Worm (Caenorhabditis elegans) whole organism, young adult: ENCODE measurements around the gene Y110A2AL.7.

ENCODE experiments used
- B0035.1 ChIP-seq: sonication (generic microtip); optimal IDR thresholded peaks from 2 replicates; lab custom pipeline; 2016; ENCODE audit warnings: missing genetic modification characterization, mild to moderate bottlenecking, missing compliant biosample characterization, missing genotype, missing genetic modification reagents
- B0336.3 ChIP-seq: fragments of 200-800 bp; sonication (Bioruptor generic); IDR thresholded peaks from 2 replicates; pipeline ENCODE4 v1.3.6; 2022; ENCODE audit warnings: missing genetic modification characterization, missing compliant biosample characterization
- F10E7.11 ChIP-seq: sonication (generic microtip); optimal IDR thresholded peaks from 2 replicates; lab custom pipeline; 2017; ENCODE audit warnings: mild to moderate bottlenecking, missing genetic modification characterization, moderate library complexity, missing compliant biosample characterization
- F22D6.2 ChIP-seq: sonication (generic microtip); optimal IDR thresholded peaks from 2 replicates; lab custom pipeline; 2016; ENCODE audit warnings: mild to moderate bottlenecking, missing genetic modification characterization, missing compliant biosample characterization
- F23B12.7 ChIP-seq: sonication (generic microtip); optimal IDR thresholded peaks from 2 replicates; lab custom pipeline; 2017; ENCODE audit warnings: missing genetic modification characterization, mild to moderate bottlenecking, missing compliant biosample characterization, antibody characterized with exemption, moderate library complexity; ENCODE audit not compliant: insufficient read depth
- atf-7 ChIP-seq: sonication (generic microtip); optimal IDR thresholded peaks from 2 replicates; lab custom pipeline; 2017; ENCODE audit warnings: mild to moderate bottlenecking, missing genetic modification characterization, missing compliant biosample characterization
- ccch-3 ChIP-seq: fragments of 200-800 bp; sonication (Bioruptor generic); optimal IDR thresholded peaks from 2 replicates; lab custom pipeline; 2018; ENCODE audit warnings: mild to moderate bottlenecking, missing genetic modification characterization, missing compliant biosample characterization
- cebp-1 ChIP-seq, 2 experiments: fragments of 200-800 bp in 1 of 2; sonication (Bioruptor generic) in 1 of 2; sonication (generic microtip) in 1 of 2; IDR thresholded peaks in 1 of 2; optimal IDR thresholded peaks in 1 of 2; 2 replicates each; pipeline versions ENCODE4 v1.3.6 to Lab custom; 2017 to 2022; ENCODE audit warnings: missing compliant biosample characterization in 2 of 2, missing genetic modification characterization in 2 of 2, mild to moderate bottlenecking in 1 of 2, missing genetic modification reagents in 1 of 2, moderate library complexity in 1 of 2
- ceh-40 ChIP-seq: fragments of 200-800 bp; sonication (Bioruptor generic); IDR thresholded peaks from 2 replicates; pipeline ENCODE4 v1.3.6; 2022; ENCODE audit warnings: missing genetic modification characterization, missing compliant biosample characterization
- chd-7 ChIP-seq: sonication (generic microtip); optimal IDR thresholded peaks from 2 replicates; lab custom pipeline; 2016; ENCODE audit warnings: mild to moderate bottlenecking, missing genetic modification characterization, moderate library complexity, missing compliant biosample characterization
- dox-1 ChIP-seq: fragments of 200-800 bp; sonication (Bioruptor generic); IDR thresholded peaks from 2 replicates; pipeline ENCODE4 v1.3.6; 2022; ENCODE audit warnings: missing genetic modification reagents, missing genetic modification characterization, missing compliant biosample characterization
- dpl-1 ChIP-seq: fragments of 150-350 bp; optimal IDR thresholded peaks from 2 replicates; lab custom pipeline; 2014; ENCODE audit warnings: missing biosample characterization, missing genetic modification reagents, missing genetic modification characterization
- egrh-3 ChIP-seq: fragments of 200-800 bp; sonication (Bioruptor generic); IDR thresholded peaks from 2 replicates; pipeline ENCODE4 v1.3.6; 2022; ENCODE audit warnings: missing genetic modification reagents, missing genetic modification characterization, missing compliant biosample characterization
- ekl-4 ChIP-seq: fragments of 200-800 bp; sonication (Bioruptor generic); IDR thresholded peaks from 2 replicates; pipeline ENCODE4 v1.3.6; 2022; ENCODE audit warnings: missing genetic modification reagents, missing genetic modification characterization, missing compliant biosample characterization
- fkh-3 ChIP-seq: sonication (generic microtip); optimal IDR thresholded peaks from 2 replicates; lab custom pipeline; 2016; ENCODE audit warnings: mild to moderate bottlenecking, missing genetic modification characterization, missing compliant biosample characterization
- him-1 ChIP-seq: sonication (generic microtip); optimal IDR thresholded peaks from 2 replicates; lab custom pipeline; 2016; ENCODE audit warnings: missing genotype, missing genetic modification reagents, missing genetic modification characterization, missing compliant biosample characterization
- hmg-1.2 ChIP-seq: fragments of 200-800 bp; sonication (Bioruptor generic); IDR thresholded peaks from 2 replicates; pipeline ENCODE4 v1.3.6; 2022; ENCODE audit warnings: missing genetic modification reagents, missing genetic modification characterization, missing compliant biosample characterization
- let-607 ChIP-seq, 2 experiments: fragments of 200-800 bp in 1 of 2; sonication (Bioruptor generic) in 1 of 2; sonication (generic microtip) in 1 of 2; optimal IDR thresholded peaks; 2 replicates each; lab custom pipeline; 2016 to 2018; ENCODE audit warnings: mild to moderate bottlenecking in 2 of 2, missing compliant biosample characterization in 2 of 2, missing genetic modification characterization in 2 of 2, moderate library complexity in 2 of 2, missing genotype in 1 of 2
- lin-35 ChIP-seq, 3 experiments: fragments of 150-350 bp in 2 of 3; sonication (generic microtip) in 1 of 3; optimal IDR thresholded peaks; 2 replicates each; lab custom pipeline; 2014 to 2018; ENCODE audit warnings: missing biosample characterization in 3 of 3, missing genetic modification characterization in 3 of 3, missing genetic modification reagents in 3 of 3
- lin-40 ChIP-seq: sonication (generic microtip); optimal IDR thresholded peaks from 2 replicates; lab custom pipeline; 2016; ENCODE audit warnings: missing genetic modification characterization, mild to moderate bottlenecking, missing compliant biosample characterization, missing genotype, missing genetic modification reagents
- lsl-1 ChIP-seq: fragments of 200-800 bp; sonication (Bioruptor generic); optimal IDR thresholded peaks from 2 replicates; lab custom pipeline; 2018; ENCODE audit warnings: mild to moderate bottlenecking, missing genetic modification characterization, moderate library complexity, missing compliant biosample characterization
- madf-8 ChIP-seq: fragments of 200-800 bp; sonication (Bioruptor generic); conservative IDR thresholded peaks from 2 replicates; pipeline ENCODE4 v1.3.6; 2022; ENCODE audit warnings: missing genetic modification reagents, missing genetic modification characterization, missing compliant biosample characterization
- mcd-1 ChIP-seq: fragments of 200-800 bp; sonication (Bioruptor generic); IDR thresholded peaks from 2 replicates; pipeline ENCODE4 v1.3.6; 2022; ENCODE audit warnings: missing genetic modification reagents, missing genetic modification characterization, missing compliant biosample characterization
- nfyb-1 ChIP-seq: fragments of 200-800 bp; sonication (Bioruptor generic); IDR thresholded peaks from 2 replicates; pipeline ENCODE4 v1.3.6; 2022; ENCODE audit warnings: missing genetic modification reagents, missing genetic modification characterization, missing compliant biosample characterization
- nhr-179 ChIP-seq: sonication (generic microtip); optimal IDR thresholded peaks from 2 replicates; lab custom pipeline; 2016; ENCODE audit warnings: mild to moderate bottlenecking, missing genetic modification characterization, missing compliant biosample characterization
- nhr-80 ChIP-seq: sonication (generic microtip); optimal IDR thresholded peaks from 2 replicates; lab custom pipeline; 2016; ENCODE audit warnings: missing genetic modification characterization, missing compliant biosample characterization
- pha-4 ChIP-seq: fragments of 150-350 bp; sonication (generic microtip); optimal IDR thresholded peaks from 2 replicates; lab custom pipeline; 2014; ENCODE audit warnings: missing biosample characterization, missing genetic modification reagents, missing genetic modification characterization
- rcor-1 ChIP-seq: fragments of 200-800 bp; sonication (Bioruptor generic); IDR thresholded peaks from 2 replicates; pipeline ENCODE4 v1.3.6; 2022; ENCODE audit warnings: missing genetic modification reagents, missing genetic modification characterization, missing compliant biosample characterization
- somi-1 ChIP-seq: fragments of 200-800 bp; sonication (Bioruptor generic); optimal IDR thresholded peaks from 2 replicates; lab custom pipeline; 2018; ENCODE audit warnings: mild to moderate bottlenecking, missing genetic modification characterization, missing compliant biosample characterization
- tbp1 ChIP-seq: fragments of 200-800 bp; sonication (Bioruptor generic); optimal IDR thresholded peaks from 2 replicates; lab custom pipeline; 2018; ENCODE audit warnings: mild to moderate bottlenecking, missing genetic modification characterization, missing compliant biosample characterization
- tbx-9 ChIP-seq: sonication (generic microtip); optimal IDR thresholded peaks from 2 replicates; lab custom pipeline; 2016; ENCODE audit warnings: borderline replicate concordance, missing genetic modification characterization, inconsistent platforms, missing compliant biosample characterization
- tlf-1 ChIP-seq: fragments of 200-800 bp; sonication (Bioruptor generic); optimal IDR thresholded peaks from 2 replicates; lab custom pipeline; 2018; ENCODE audit warnings: mild to moderate bottlenecking, missing genetic modification characterization, missing compliant biosample characterization
- unc-130 ChIP-seq: sonication (generic microtip); optimal IDR thresholded peaks from 2 replicates; lab custom pipeline; 2016; ENCODE audit warnings: missing genetic modification reagents, missing genetic modification characterization, missing compliant biosample characterization
- zfh-2 ChIP-seq: fragments of 200-800 bp; sonication (Bioruptor generic); conservative IDR thresholded peaks from 2 replicates; pipeline ENCODE4 v1.3.6; 2022; ENCODE audit warnings: missing genetic modification reagents, missing genetic modification characterization, missing compliant biosample characterization
- ztf-22 ChIP-seq: fragments of 200-800 bp; sonication (Bioruptor generic); optimal IDR thresholded peaks from 2 replicates; lab custom pipeline; 2018; ENCODE audit warnings: mild to moderate bottlenecking, missing genetic modification characterization, moderate library complexity, missing compliant biosample characterization
- ztf-26 ChIP-seq: sonication (generic microtip); optimal IDR thresholded peaks from 2 replicates; lab custom pipeline; 2017; ENCODE audit warnings: missing genetic modification characterization, missing compliant biosample characterization
- ztf-3 ChIP-seq: fragments of 200-800 bp; sonication (Bioruptor generic); optimal IDR thresholded peaks from 2 replicates; lab custom pipeline; 2018; ENCODE audit warnings: mild to moderate bottlenecking, missing genetic modification characterization, missing compliant biosample characterization

Gene Y110A2AL.7

ce11 chrII:2804245-2804644, 38.7 kb downstream of the Y110A2AL.7 start:
- TF ChIP-seq ztf-3 (no peak), hmg-1.2 (GFP tag; lab: Robert Waterston, UW) (peak; percentile 33; the same call in 1 of the 2 replicates), tlf-1 (GFP tag; lab: Kevin White, UChicago) (no peak), somi-1 (peak; percentile 45), F23B12.7 (tag; lab: Kevin White, UChicago) (peak; percentile 36), cebp-1 (GFP tag; IDR thresholded peaks at IDR 0.05; lab: Robert Waterston, UW) (no peak), cebp-1 (tag; optimal IDR thresholded peaks at IDR 0.05; lab: Kevin White, UChicago) (peak; percentile 2), lin-35 (GFP tag; optimal IDR thresholded peaks at IDR 0.05; lab: Kevin White, UChicago) (no peak)

ce11 chrII:2802804-2803586, 40.0 kb downstream of the Y110A2AL.7 start:
- TF ChIP-seq ceh-40 (GFP tag; lab: Robert Waterston, UW) = no peak
- TF ChIP-seq cebp-1 (GFP tag; IDR thresholded peaks at IDR 0.05; lab: Robert Waterston, UW) = no peak
- TF ChIP-seq cebp-1 (tag; optimal IDR thresholded peaks at IDR 0.05; lab: Kevin White, UChicago) = peak; percentile 44
- TF ChIP-seq nhr-80 (tag; lab: Kevin White, UChicago) = peak; percentile 75
- TF ChIP-seq hmg-1.2 (GFP tag; lab: Robert Waterston, UW) = peak; percentile 91

- TF ChIP-seq hmg-1.2 (GFP tag; lab: Robert Waterston, UW) = peak; percentile 55
- peak; percentile 58; the same call in 1 of the 2 replicates for TF ChIP-seq zfh-2 (GFP tag; lab: Robert Waterston, UW)
- no peak for TF ChIP-seq tbx-9 (tag; lab: Kevin White, UChicago)
Measured at ce11 chrII:2801764-2802163, 41.2 kb downstream of the Y110A2AL.7 start.

ce11 chrII:2800550-2801233, 42.3 kb downstream of the Y110A2AL.7 start, which contains the start of gene nhr-119:
Gene nhr-119 (minus strand): TSS chrII:2800600.
- TF ChIP-seq atf-7 = peak; percentile 23
- TF ChIP-seq madf-8 (GFP tag; lab: Robert Waterston, UW) = no peak
- peak; percentile 67 for TF ChIP-seq nhr-80 (tag; lab: Kevin White, UChicago)
- no peak for TF ChIP-seq fkh-3 (tag; lab: Kevin White, UChicago)
- peak; percentile 61 for TF ChIP-seq ztf-26 (tag; lab: Kevin White, UChicago)
- TF ChIP-seq pha-4 = no peak
- no peak for TF ChIP-seq B0035.1
- peak; percentile 5 for TF ChIP-seq chd-7 (tag; lab: Kevin White, UChicago)
- peak; percentile 75 for TF ChIP-seq lin-40
- peak; percentile 33 for TF ChIP-seq F22D6.2 (tag; lab: Kevin White, UChicago)
- TF ChIP-seq dpl-1 (GFP tag; lab: Kevin White, UChicago) = no peak
- peak; percentile 82 for TF ChIP-seq hmg-1.2 (GFP tag; lab: Robert Waterston, UW)
- TF ChIP-seq mcd-1 (GFP tag; lab: Robert Waterston, UW) = peak; percentile 57
- TF ChIP-seq ekl-4 (GFP tag; lab: Robert Waterston, UW) = 0 out of 2 replicates have a peak, but pooled peaks have one; percentile 38
- TF ChIP-seq tbp1 = peak; percentile 15
- no peak for TF ChIP-seq B0336.3
- no peak for TF ChIP-seq cebp-1 (GFP tag; IDR thresholded peaks at IDR 0.05; lab: Robert Waterston, UW)
- TF ChIP-seq cebp-1 (tag; optimal IDR thresholded peaks at IDR 0.05; lab: Kevin White, UChicago) = peak; percentile 42
- TF ChIP-seq nhr-179 (tag; lab: Kevin White, UChicago) = no peak
- peak in 1 of 2 experiments; percentile 42 for TF ChIP-seq let-607 (tag; optimal IDR thresholded peaks at IDR 0.05; lab: Kevin White, UChicago)
- TF ChIP-seq him-1 (tag; lab: Kevin White, UChicago) = no peak
- TF ChIP-seq F10E7.11 = no peak
- no peak for TF ChIP-seq lsl-1
- TF ChIP-seq egrh-3 = peak; percentile 66
- TF ChIP-seq rcor-1 = no peak
- no peak for TF ChIP-seq ztf-22
- TF ChIP-seq lin-35 (GFP tag; optimal IDR thresholded peaks at IDR 0.05; lab: Kevin White, UChicago) = peak in 1 of 3 experiments; percentile 41
- TF ChIP-seq F23B12.7 (tag; lab: Kevin White, UChicago) = no peak
- peak; percentile 48; the same call in 1 of the 2 replicates for TF ChIP-seq dox-1 (GFP tag; lab: Robert Waterston, UW)
- TF ChIP-seq ccch-3 (GFP tag; lab: Kevin White, UChicago) = no peak
- 0 out of 2 replicates have a peak, but pooled peaks have one; percentile 24 for TF ChIP-seq nfyb-1 (GFP tag; lab: Robert Waterston, UW)
- TF ChIP-seq unc-130 (GFP tag; lab: Kevin White, UChicago) = no peak
- TF ChIP-seq, all 124 proteins: peak for 16
